Worm (Caenorhabditis elegans) whole organism, young adult: ENCODE data around the gene dyci-1.

Experiments
- F10E7.11 ChIP-seq: sonication (generic microtip); optimal IDR thresholded peaks from 2 replicates; lab custom pipeline; 2017; ENCODE audit warnings: mild to moderate bottlenecking, missing genetic modification characterization, moderate library complexity, missing compliant biosample characterization
- F57A8.1 ChIP-seq: fragments of 200-800 bp; sonication (Bioruptor generic); optimal IDR thresholded peaks from 2 replicates; lab custom pipeline; 2018; ENCODE audit warnings: mild to moderate bottlenecking, missing genetic modification characterization, moderate library complexity, missing compliant biosample characterization
- Y56A3A.18 ChIP-seq: fragments of 200-800 bp; sonication (Bioruptor generic); IDR thresholded peaks from 2 replicates; pipeline ENCODE4 v1.3.6; 2022; ENCODE audit warnings: missing genetic modification reagents, missing genetic modification characterization, missing compliant biosample characterization
- ceh-58 ChIP-seq: fragments of 200-800 bp; sonication (Bioruptor generic); IDR thresholded peaks from 2 replicates; pipeline ENCODE4 v1.3.6; 2022; ENCODE audit warnings: missing genetic modification characterization, missing compliant biosample characterization
- dpff-1 ChIP-seq: sonication (generic microtip); optimal IDR thresholded peaks from 2 replicates; lab custom pipeline; 2017; ENCODE audit warnings: mild to moderate bottlenecking, missing genetic modification characterization, missing compliant biosample characterization
- egrh-3 ChIP-seq: fragments of 200-800 bp; sonication (Bioruptor generic); IDR thresholded peaks from 2 replicates; pipeline ENCODE4 v1.3.6; 2022; ENCODE audit warnings: missing genetic modification reagents, missing genetic modification characterization, missing compliant biosample characterization
- hlh-26 ChIP-seq: fragments of 200-800 bp; sonication (Bioruptor generic); conservative IDR thresholded peaks from 2 replicates; pipeline ENCODE4 v1.3.6; 2022; ENCODE audit warnings: missing genetic modification reagents, missing genetic modification characterization, missing compliant biosample characterization
- pha-4 ChIP-seq: fragments of 150-350 bp; sonication (generic microtip); optimal IDR thresholded peaks from 2 replicates; lab custom pipeline; 2014; ENCODE audit warnings: missing biosample characterization, missing genetic modification reagents, missing genetic modification characterization
- ztf-22 ChIP-seq: fragments of 200-800 bp; sonication (Bioruptor generic); optimal IDR thresholded peaks from 2 replicates; lab custom pipeline; 2018; ENCODE audit warnings: mild to moderate bottlenecking, missing genetic modification characterization, moderate library complexity, missing compliant biosample characterization

ce11 chrIV:6777156-6777555 is 7.9 kb downstream of the dyci-1 start:
- TF ChIP-seq F10E7.11 (no peak), ztf-22 (GFP tag; lab: Kevin White, UChicago) (no peak), pha-4 (tag; lab: Kevin White, UChicago) (no peak), hlh-26 (no peak), Y56A3A.18 (GFP tag; lab: Robert Waterston, UW) (no peak), F57A8.1 (GFP tag; lab: Kevin White, UChicago) (no peak), ceh-58 (GFP tag; lab: Robert Waterston, UW) (no peak), dpff-1 (tag; lab: Kevin White, UChicago) (no peak), egrh-3 (GFP tag; lab: Robert Waterston, UW) (no peak)
